Worm (Caenorhabditis elegans): ENCODE results near the gene ppgn-1.

Gene ppgn-1

ce11 chrIV:2311554-2311953, 37.2 kb downstream of the ppgn-1 start:
- TF ChIP-seq ceh-39 (tag; optimal IDR thresholded peaks at IDR 0.05) (no peak), ceh-43 (GFP tag; optimal IDR thresholded peaks at IDR 0.05) (no peak), lin-13 (tag; optimal IDR thresholded peaks at IDR 0.05) (no peak), ham-2 (GFP tag; optimal IDR thresholded peaks at IDR 0.05) (no peak), M03D4.4 (tag; optimal IDR thresholded peaks at IDR 0.05) (no peak), mep-1 (tag; optimal IDR thresholded peaks at IDR 0.05) (no peak), drap-1 (GFP tag; optimal IDR thresholded peaks at IDR 0.05) (no peak), nhr-2 (tag; optimal IDR thresholded peaks at IDR 0.05) (no peak), sptf-1 (tag; optimal IDR thresholded peaks at IDR 0.05) (no peak), elt-1 (tag; optimal IDR thresholded peaks at IDR 0.05; ENCODE audit: borderline replicate concordance, insufficient read depth) (no peak), hlh-1 (tag; optimal IDR thresholded peaks at IDR 0.05) (no peak), lsy-2 (tag; optimal IDR thresholded peaks at IDR 0.05) (no peak), ces-1 (GFP tag; optimal IDR thresholded peaks at IDR 0.05) (no peak), bed-3 (GFP tag; optimal IDR thresholded peaks at IDR 0.05) (no peak)

ce11 chrIV:2308203-2308602, 40.5 kb downstream of the ppgn-1 start:
- no peak for TF ChIP-seq mab-5 (tag; optimal IDR thresholded peaks at IDR 0.05)
- TF ChIP-seq bed-3 (GFP tag; optimal IDR thresholded peaks at IDR 0.05): no peak
- TF ChIP-seq unc-39 (tag; optimal IDR thresholded peaks at IDR 0.05): no peak
- TF ChIP-seq flh-1 (GFP tag; optimal IDR thresholded peaks at IDR 0.05): no peak
- no peak for TF ChIP-seq cnd-1 (tag; optimal IDR thresholded peaks at IDR 0.05)
- TF ChIP-seq nhr-76 (tag; optimal IDR thresholded peaks at IDR 0.05): no peak
- TF ChIP-seq zip-8 (tag; optimal IDR thresholded peaks at IDR 0.05): peak; percentile 3
- no peak for TF ChIP-seq drap-1 (GFP tag; optimal IDR thresholded peaks at IDR 0.05)

ce11 chrIV:2307374-2307773, 41.3 kb downstream of the ppgn-1 start:
- TF ChIP-seq sptf-1 (tag; optimal IDR thresholded peaks at IDR 0.05) (peak; percentile 21), hlh-1 (tag; optimal IDR thresholded peaks at IDR 0.05) (no peak)

ce11 chrIV:2306447-2306846, 42.3 kb downstream of the ppgn-1 start, which contains the start of gene mksr-2:
Gene mksr-2 (minus strand): TSS chrIV:2306547.
- TF ChIP-seq M03D4.4 (tag; optimal IDR thresholded peaks at IDR 0.05) (no peak), flh-1 (GFP tag; optimal IDR thresholded peaks at IDR 0.05) (no peak), nhr-237 (tag; optimal IDR thresholded peaks at IDR 0.05) (no peak), nhr-76 (tag; optimal IDR thresholded peaks at IDR 0.05) (no peak), ceh-39 (tag; optimal IDR thresholded peaks at IDR 0.05) (no peak), mab-5 (tag; optimal IDR thresholded peaks at IDR 0.05) (no peak), elt-1 (tag; optimal IDR thresholded peaks at IDR 0.05; ENCODE audit: borderline replicate concordance, insufficient read depth) (no peak), lsy-2 (tag; optimal IDR thresholded peaks at IDR 0.05) (no peak), ztf-11 (tag; optimal IDR thresholded peaks at IDR 0.05) (no peak), mep-1 (tag; optimal IDR thresholded peaks at IDR 0.05) (no peak), ceh-43 (GFP tag; optimal IDR thresholded peaks at IDR 0.05) (no peak), nhr-28 (tag; optimal IDR thresholded peaks at IDR 0.05) (no peak), hlh-1 (tag; optimal IDR thresholded peaks at IDR 0.05) (no peak)

- TF ChIP-seq nhr-76 (tag; optimal IDR thresholded peaks at IDR 0.05) (no peak), ztf-11 (tag; optimal IDR thresholded peaks at IDR 0.05) (no peak), tbx-8 (GFP tag; optimal IDR thresholded peaks at IDR 0.05) (no peak), nhr-237 (tag; optimal IDR thresholded peaks at IDR 0.05) (no peak), elt-1 (tag; optimal IDR thresholded peaks at IDR 0.05; ENCODE audit: borderline replicate concordance, insufficient read depth) (no peak), unc-120 (tag; optimal IDR thresholded peaks at IDR 0.05; ENCODE audit: poor library complexity, severe bottlenecking) (no peak), lin-32 (GFP tag; optimal IDR thresholded peaks at IDR 0.05) (no peak), ham-2 (GFP tag; optimal IDR thresholded peaks at IDR 0.05) (no peak), blmp-1 (tag; optimal IDR thresholded peaks at IDR 0.05) (no peak), mep-1 (tag; optimal IDR thresholded peaks at IDR 0.05) (no peak), cnd-1 (tag; optimal IDR thresholded peaks at IDR 0.05) (no peak), ceh-83 (GFP tag; optimal IDR thresholded peaks at IDR 0.05) (no peak), bed-3 (GFP tag; optimal IDR thresholded peaks at IDR 0.05) (no peak), mab-5 (tag; optimal IDR thresholded peaks at IDR 0.05) (no peak), nhr-2 (tag; optimal IDR thresholded peaks at IDR 0.05) (no peak), lin-13 (tag; optimal IDR thresholded peaks at IDR 0.05) (no peak)
These were observed 48.5 kb downstream of the ppgn-1 start, which contains the start of gene lin-1 for ce11 chrIV:2300186-2300585. Gene lin-1 (minus strand): TSS chrIV:2300286.

- no peak for TF ChIP-seq ztf-11 (tag; optimal IDR thresholded peaks at IDR 0.05)
- no peak for TF ChIP-seq zip-8 (tag; optimal IDR thresholded peaks at IDR 0.05)
- no peak for TF ChIP-seq nhr-12 (tag; optimal IDR thresholded peaks at IDR 0.05)
- TF ChIP-seq mab-5 (tag; optimal IDR thresholded peaks at IDR 0.05): no peak
- TF ChIP-seq tbx-8 (GFP tag; optimal IDR thresholded peaks at IDR 0.05): no peak
- no peak for TF ChIP-seq nhr-2 (tag; optimal IDR thresholded peaks at IDR 0.05)
- TF ChIP-seq lsy-2 (tag; optimal IDR thresholded peaks at IDR 0.05): no peak
- TF ChIP-seq drap-1 (GFP tag; optimal IDR thresholded peaks at IDR 0.05): no peak
- TF ChIP-seq cnd-1 (tag; optimal IDR thresholded peaks at IDR 0.05): no peak
- TF ChIP-seq mep-1 (tag; optimal IDR thresholded peaks at IDR 0.05): no peak
- TF ChIP-seq snpc-4 (tag; optimal IDR thresholded peaks at IDR 0.05): no peak
- TF ChIP-seq elt-3 (tag; optimal IDR thresholded peaks at IDR 0.05): no peak
- no peak for TF ChIP-seq bed-3 (GFP tag; optimal IDR thresholded peaks at IDR 0.05)
- no peak for TF ChIP-seq hlh-1 (tag; optimal IDR thresholded peaks at IDR 0.05)
These were observed 50.3 kb downstream of the ppgn-1 start for ce11 chrIV:2298388-2298787.

All from whole organism, mixed stage, embryonic.